Worm (Caenorhabditis elegans) whole organism, L4 larva: ENCODE measurements around the gene sox-2.

Source experiments
- attf-4 ChIP-seq: sonication (generic microtip); optimal IDR thresholded peaks from 3 replicates; lab custom pipeline; 2017; ENCODE audit warnings: missing biosample characterization, missing genetic modification characterization
- dve-1 ChIP-seq: sonication (generic microtip); optimal IDR thresholded peaks from 2 replicates; lab custom pipeline; 2017; ENCODE audit warnings: antibody characterized with exemption, mild to moderate bottlenecking, missing genetic modification characterization, missing compliant biosample characterization; ENCODE audit not compliant: insufficient read depth
- nhr-6 ChIP-seq: fragments of 150-350 bp; optimal IDR thresholded peaks from 2 replicates; lab custom pipeline; 2014; ENCODE audit warnings: missing biosample characterization, missing genetic modification characterization
- zfp-3 ChIP-seq: fragments of 200-800 bp; sonication (Bioruptor generic); conservative IDR thresholded peaks from 2 replicates; pipeline ENCODE4 v1.3.6; 2022; ENCODE audit warnings: missing genetic modification reagents, missing genetic modification characterization, missing compliant biosample characterization

- TF ChIP-seq zfp-3 (no peak), attf-4 (tag; lab: Kevin White, UChicago) (no peak), nhr-6 (tag; lab: Kevin White, UChicago) (no peak), dve-1 (tag; lab: Kevin White, UChicago) (no peak)
These were observed 29.5 kb upstream of the sox-2 start, which contains the start of gene F48E3.2 for ce11 chrX:7493020-7493419.
